Worm (Caenorhabditis elegans) whole organism, midembryonic: ENCODE data around the gene W03A5.1.

Experiments
- T22C8.4 ChIP-seq: fragments of 200-800 bp; sonication (Bioruptor generic); IDR thresholded peaks from 2 replicates; pipeline ENCODE4 v1.3.6; 2022; ENCODE audit warnings: missing genetic modification characterization, missing compliant biosample characterization
- cog-1 ChIP-seq: sonication (generic microtip); optimal IDR thresholded peaks from 2 replicates; lab custom pipeline; 2016; ENCODE audit warnings: missing genetic modification characterization, missing compliant biosample characterization
- flt-1 ChIP-seq: fragments of 200-800 bp; sonication (Bioruptor generic); IDR thresholded peaks from 2 replicates; pipeline ENCODE4 v1.3.6; 2022; ENCODE audit warnings: missing genetic modification characterization, missing compliant biosample characterization
- klf-2 ChIP-seq: fragments of 200-800 bp; sonication (Bioruptor generic); conservative IDR thresholded peaks from 2 replicates; pipeline ENCODE4 v1.3.6; 2022; ENCODE audit warnings: missing genetic modification reagents, missing genetic modification characterization, missing compliant biosample characterization
- med-1 ChIP-seq: sonication (generic microtip); optimal IDR thresholded peaks from 2 replicates; lab custom pipeline; 2017; ENCODE audit warnings: missing genetic modification characterization, mild to moderate bottlenecking, missing compliant biosample characterization, antibody characterized with exemption, missing genetic modification reagents; ENCODE audit not compliant: insufficient read depth
- ref-1 ChIP-seq: fragments of 200-800 bp; sonication (Bioruptor generic); conservative IDR thresholded peaks from 2 replicates; pipeline ENCODE4 v1.3.6; 2022; ENCODE audit warnings: missing genetic modification reagents, missing genetic modification characterization, missing compliant biosample characterization
- tab-1 ChIP-seq: fragments of 200-800 bp; sonication (Bioruptor generic); IDR thresholded peaks from 2 replicates; pipeline ENCODE4 v1.3.6; 2022; ENCODE audit warnings: missing genetic modification characterization, missing compliant biosample characterization
- ztf-23 ChIP-seq: fragments of 200-800 bp; sonication (Bioruptor generic); IDR thresholded peaks from 2 replicates; pipeline ENCODE4 v1.3.6; 2022; ENCODE audit warnings: missing genetic modification reagents, missing genetic modification characterization, missing compliant biosample characterization
- ztf-29 ChIP-seq: fragments of 200-800 bp; sonication (Bioruptor generic); IDR thresholded peaks from 2 replicates; pipeline ENCODE4 v1.3.6; 2022; ENCODE audit warnings: missing genetic modification reagents, missing genetic modification characterization, missing compliant biosample characterization

W03A5.1 gene

DNA sequence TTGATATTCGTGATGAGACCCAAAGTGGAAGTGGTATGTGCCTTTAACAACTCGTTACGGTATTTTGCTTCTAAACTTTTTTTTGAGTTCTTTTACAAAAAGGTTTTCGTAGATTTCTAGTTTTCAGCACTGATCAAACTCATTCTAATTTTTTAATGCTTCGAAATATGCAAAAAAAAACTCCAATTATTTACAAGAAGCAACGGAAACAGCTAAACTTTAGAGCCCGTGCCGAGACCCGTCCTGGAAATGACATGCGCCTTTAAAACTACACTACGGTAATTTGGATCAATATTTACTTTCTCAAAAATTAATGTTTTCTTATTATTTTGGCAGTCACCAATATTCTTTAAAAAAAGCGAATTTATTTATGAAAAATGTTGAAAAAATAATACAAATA, 27.1 kb upstream of the W03A5.1 start:
- TF ChIP-seq klf-2 (GFP tag; lab: Robert Waterston, UW) (no peak), ref-1 (GFP tag; lab: Robert Waterston, UW) (no peak), cog-1 (tag; lab: Kevin White, UChicago) (no peak), tab-1 (GFP tag; lab: Robert Waterston, UW) (no peak), ztf-29 (GFP tag; lab: Robert Waterston, UW) (no peak), med-1 (no peak), T22C8.4 (GFP tag; lab: Robert Waterston, UW) (no peak), ztf-23 (GFP tag; lab: Robert Waterston, UW) (no peak), flt-1 (GFP tag; lab: Robert Waterston, UW) (no peak)

ce11 chrIII:5382073-5382472, 25.6 kb upstream of the W03A5.1 start, which contains the start of gene Y32H12A.6:
Gene Y32H12A.6 (minus strand): TSS chrIII:5382173.
- no peak for TF ChIP-seq T22C8.4 (GFP tag; lab: Robert Waterston, UW)
- TF ChIP-seq klf-2 (GFP tag; lab: Robert Waterston, UW) = no peak
- no peak for TF ChIP-seq ref-1 (GFP tag; lab: Robert Waterston, UW)
- no peak for TF ChIP-seq med-1
- no peak for TF ChIP-seq ztf-29 (GFP tag; lab: Robert Waterston, UW)
- TF ChIP-seq flt-1 (GFP tag; lab: Robert Waterston, UW) = no peak
- TF ChIP-seq tab-1 (GFP tag; lab: Robert Waterston, UW) = no peak
- no peak for TF ChIP-seq cog-1 (tag; lab: Kevin White, UChicago)
- no peak for TF ChIP-seq ztf-23 (GFP tag; lab: Robert Waterston, UW)

DNA sequence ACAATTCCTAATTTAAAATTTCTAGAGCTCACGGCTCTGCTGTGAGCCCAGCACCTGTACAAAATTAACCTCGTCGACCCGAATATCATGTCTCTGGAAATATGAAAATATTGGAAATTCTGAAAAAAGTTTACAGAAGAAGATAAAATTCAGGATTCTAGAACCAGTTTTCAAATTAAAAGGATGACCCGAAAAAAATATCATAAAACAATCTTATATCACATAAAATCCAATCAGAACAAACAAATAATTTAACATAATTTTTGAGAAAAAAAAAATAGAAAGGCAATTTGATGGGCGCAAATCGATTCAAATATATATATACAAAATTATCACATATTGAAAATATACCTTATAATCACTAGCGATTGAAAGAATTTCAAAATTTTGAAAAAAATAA, 22.4 kb upstream of the W03A5.1 start, which contains the start of gene Y32H12A.7:
Y32H12A.7 (minus strand) TSS at position 101 of the 400 bp plus-strand sequence.
- TF ChIP-seq ref-1 (GFP tag; lab: Robert Waterston, UW) = no peak
- TF ChIP-seq T22C8.4 (GFP tag; lab: Robert Waterston, UW) = no peak
- TF ChIP-seq klf-2 (GFP tag; lab: Robert Waterston, UW) = no peak
- no peak for TF ChIP-seq tab-1 (GFP tag; lab: Robert Waterston, UW)
- TF ChIP-seq flt-1 (GFP tag; lab: Robert Waterston, UW) = no peak
- TF ChIP-seq ztf-23 (GFP tag; lab: Robert Waterston, UW) = no peak
- no peak for TF ChIP-seq cog-1 (tag; lab: Kevin White, UChicago)
- no peak for TF ChIP-seq ztf-29 (GFP tag; lab: Robert Waterston, UW)
- no peak for TF ChIP-seq med-1

DNA sequence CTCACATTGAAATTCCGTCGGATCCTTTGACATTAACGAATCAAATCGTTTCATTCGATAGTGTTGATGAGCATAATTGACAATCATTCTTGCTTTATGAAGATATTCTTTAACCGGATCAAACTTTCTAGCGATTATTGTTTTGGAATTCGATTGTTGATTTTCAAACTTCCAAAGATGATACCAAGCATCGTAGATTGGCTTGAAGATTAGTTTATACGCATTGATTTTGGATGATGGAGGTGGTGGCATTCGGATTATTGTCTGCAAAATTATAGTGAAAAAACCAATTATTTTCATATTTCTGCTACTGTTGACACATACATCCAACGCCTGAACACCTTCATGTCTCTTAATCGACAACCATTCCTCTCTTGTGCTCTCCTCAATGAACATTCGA, 19.6 kb upstream of the W03A5.1 start:
- TF ChIP-seq klf-2 (GFP tag; lab: Robert Waterston, UW) = no peak
- no peak for TF ChIP-seq ref-1 (GFP tag; lab: Robert Waterston, UW)
- TF ChIP-seq ztf-23 (GFP tag; lab: Robert Waterston, UW) = no peak
- TF ChIP-seq med-1 = no peak
- TF ChIP-seq cog-1 (tag; lab: Kevin White, UChicago) = no peak
- TF ChIP-seq flt-1 (GFP tag; lab: Robert Waterston, UW) = no peak
- no peak for TF ChIP-seq T22C8.4 (GFP tag; lab: Robert Waterston, UW)
- TF ChIP-seq tab-1 (GFP tag; lab: Robert Waterston, UW) = no peak
- TF ChIP-seq ztf-29 (GFP tag; lab: Robert Waterston, UW) = no peak

- TF ChIP-seq cog-1 (tag; lab: Kevin White, UChicago) = no peak
- no peak for TF ChIP-seq ref-1 (GFP tag; lab: Robert Waterston, UW)
- no peak for TF ChIP-seq T22C8.4 (GFP tag; lab: Robert Waterston, UW)
- TF ChIP-seq tab-1 (GFP tag; lab: Robert Waterston, UW) = no peak
- TF ChIP-seq ztf-29 (GFP tag; lab: Robert Waterston, UW) = no peak
- no peak for TF ChIP-seq flt-1 (GFP tag; lab: Robert Waterston, UW)
- no peak for TF ChIP-seq klf-2 (GFP tag; lab: Robert Waterston, UW)
- TF ChIP-seq ztf-23 (GFP tag; lab: Robert Waterston, UW) = no peak
- TF ChIP-seq med-1 = no peak
Observed at ce11 chrIII:5389365-5389764, 18.3 kb upstream of the W03A5.1 start.

ce11 chrIII:5395746-5396145, 11.9 kb upstream of the W03A5.1 start:
- TF ChIP-seq klf-2 (GFP tag; lab: Robert Waterston, UW) (no peak), cog-1 (tag; lab: Kevin White, UChicago) (no peak), ref-1 (GFP tag; lab: Robert Waterston, UW) (no peak), T22C8.4 (GFP tag; lab: Robert Waterston, UW) (no peak), ztf-23 (GFP tag; lab: Robert Waterston, UW) (no peak), ztf-29 (GFP tag; lab: Robert Waterston, UW) (no peak), tab-1 (GFP tag; lab: Robert Waterston, UW) (no peak), med-1 (no peak), flt-1 (GFP tag; lab: Robert Waterston, UW) (no peak)

DNA sequence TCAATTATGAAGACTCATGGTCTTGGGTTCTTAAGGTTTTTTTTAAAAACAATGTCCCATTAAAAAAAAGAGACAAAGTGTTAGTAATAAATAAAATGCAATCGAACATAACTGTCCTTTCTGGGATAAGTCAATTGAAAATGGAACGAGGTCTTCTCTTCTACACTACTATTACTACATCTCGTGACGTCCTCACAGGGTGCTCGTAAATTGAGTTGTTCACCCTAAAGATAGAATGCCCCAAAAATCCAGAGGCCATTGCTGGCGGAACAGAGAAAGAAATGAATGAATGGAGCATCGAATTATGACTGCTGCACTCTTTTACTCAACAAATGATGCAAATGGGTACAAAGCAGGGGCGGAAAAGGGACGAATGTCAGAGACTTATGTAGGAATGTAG, 5.3 kb upstream of the W03A5.1 start:
- TF ChIP-seq ztf-29 (GFP tag; lab: Robert Waterston, UW) (no peak), T22C8.4 (GFP tag; lab: Robert Waterston, UW) (no peak), ref-1 (GFP tag; lab: Robert Waterston, UW) (no peak), tab-1 (GFP tag; lab: Robert Waterston, UW) (no peak), med-1 (no peak), ztf-23 (GFP tag; lab: Robert Waterston, UW) (no peak), flt-1 (GFP tag; lab: Robert Waterston, UW) (no peak), klf-2 (GFP tag; lab: Robert Waterston, UW) (no peak)

DNA sequence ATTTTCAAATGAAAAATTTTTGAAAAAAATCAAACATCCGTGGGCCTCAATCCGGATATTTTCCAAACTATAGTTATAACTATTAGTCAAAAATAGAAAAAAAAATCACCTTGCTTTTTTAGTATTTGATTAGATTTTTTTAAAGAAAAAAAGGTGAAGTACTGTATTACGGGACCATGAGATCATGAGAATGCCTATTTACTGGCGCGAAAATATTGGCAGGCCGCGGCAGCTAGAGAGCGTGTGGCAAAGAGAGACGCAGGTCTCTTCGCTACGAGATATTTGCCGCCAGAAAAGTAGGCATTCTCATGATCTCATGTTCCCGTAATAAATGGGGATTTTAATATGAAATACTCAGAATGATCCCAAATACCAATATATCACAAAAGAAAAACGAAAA, 2.7 kb upstream of the W03A5.1 start:
- TF ChIP-seq tab-1 (GFP tag; lab: Robert Waterston, UW) (no peak), cog-1 (tag; lab: Kevin White, UChicago) (no peak), flt-1 (GFP tag; lab: Robert Waterston, UW) (no peak)

DNA sequence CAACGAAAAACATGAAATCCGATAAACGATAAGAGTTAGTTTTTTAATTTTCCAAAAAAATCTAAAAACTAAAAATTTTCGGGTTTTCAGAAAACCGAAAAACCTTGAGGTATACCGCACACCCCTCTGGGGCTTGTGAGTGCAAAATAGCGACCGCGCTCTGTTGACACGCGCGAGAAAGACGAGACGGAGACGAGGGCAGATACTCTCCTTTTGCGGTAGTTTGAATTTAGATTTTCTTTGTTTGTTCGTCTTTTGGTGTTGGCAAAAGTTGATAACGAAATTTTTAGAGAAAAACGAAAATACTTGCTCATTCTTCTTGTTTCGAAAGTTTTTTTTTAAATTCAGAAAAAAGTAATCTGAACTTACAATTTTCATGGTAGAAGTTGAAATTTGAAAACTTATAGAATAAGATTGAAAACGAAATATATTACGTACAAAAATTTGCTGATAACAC, 2.0 kb upstream of the W03A5.1 start, which contains the start of the genes W03A5.2 and Y32H12A.8:
W03A5.2 (plus strand) TSS at position 407 of the 457 bp plus-strand sequence.
Y32H12A.8 (minus strand) TSS at position 410 of the 457 bp plus-strand sequence.
- peak; percentile 64; the same call in 1 of the 2 replicates for TF ChIP-seq ztf-29 (GFP tag; lab: Robert Waterston, UW)
- TF ChIP-seq tab-1 (GFP tag; lab: Robert Waterston, UW) = no peak
